Worm (Caenorhabditis elegans): ENCODE measurements around the gene acr-14.

The acr-14 gene

DNA sequence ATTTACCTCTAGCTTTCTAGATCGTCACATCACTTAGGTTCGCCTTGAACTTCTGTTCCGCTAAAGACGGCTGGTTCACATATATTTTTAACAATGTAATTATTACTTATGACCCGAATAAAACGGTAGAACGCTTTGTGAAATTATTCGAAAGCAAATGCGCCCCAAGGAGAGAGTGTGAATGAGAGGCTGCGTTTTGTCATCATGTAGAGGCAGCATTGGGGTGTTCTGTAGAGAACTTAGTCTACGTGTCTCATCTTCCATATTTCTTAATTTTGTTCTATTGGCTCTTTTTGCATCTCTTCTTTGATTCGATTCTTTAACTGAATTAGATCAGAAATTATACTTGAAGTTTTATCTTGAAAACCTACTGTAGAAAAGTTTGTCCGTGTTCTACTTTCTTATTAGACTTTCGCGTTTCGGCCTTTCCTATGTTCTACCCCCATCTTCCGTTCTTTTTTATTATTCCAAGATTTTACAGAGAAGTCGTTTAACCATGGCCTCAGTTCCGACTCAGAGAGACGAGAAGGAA lies 38.9 kb downstream of the acr-14 start, which contains the start of gene cdc-48.2:
TSS of gene cdc-48.2 (plus strand) at position 482 of the 532 bp plus-strand sequence.
- no peak for TF ChIP-seq hlh-26 (GFP tag; conservative IDR thresholded peaks at IDR 0.05)
- TF ChIP-seq Y53G8AR.9 (GFP tag; conservative IDR thresholded peaks at IDR 0.05), result no peak
- 0 out of 2 replicates have a peak, but pooled peaks have one; percentile 9 for TF ChIP-seq ceh-100 (GFP tag; IDR thresholded peaks at IDR 0.05)
- no peak for TF ChIP-seq cebp-1 (GFP tag; IDR thresholded peaks at IDR 0.05)
- TF ChIP-seq cebp-1 (tag; optimal IDR thresholded peaks at IDR 0.05), result peak; percentile 4
- TF ChIP-seq nhr-80 (tag; optimal IDR thresholded peaks at IDR 0.05), result peak; percentile 2
- TF ChIP-seq lin-40 (tag; optimal IDR thresholded peaks at IDR 0.05), result no peak
- TF ChIP-seq attf-5 (GFP tag; optimal IDR thresholded peaks at IDR 0.05), result peak; percentile 36
- 0 out of 2 replicates have a peak, but pooled peaks have one; percentile 17 for TF ChIP-seq rcor-1 (GFP tag; IDR thresholded peaks at IDR 0.05)
- TF ChIP-seq hmg-1.2 (GFP tag; IDR thresholded peaks at IDR 0.05), result 0 out of 2 replicates have a peak, but pooled peaks have one; percentile 14

DNA sequence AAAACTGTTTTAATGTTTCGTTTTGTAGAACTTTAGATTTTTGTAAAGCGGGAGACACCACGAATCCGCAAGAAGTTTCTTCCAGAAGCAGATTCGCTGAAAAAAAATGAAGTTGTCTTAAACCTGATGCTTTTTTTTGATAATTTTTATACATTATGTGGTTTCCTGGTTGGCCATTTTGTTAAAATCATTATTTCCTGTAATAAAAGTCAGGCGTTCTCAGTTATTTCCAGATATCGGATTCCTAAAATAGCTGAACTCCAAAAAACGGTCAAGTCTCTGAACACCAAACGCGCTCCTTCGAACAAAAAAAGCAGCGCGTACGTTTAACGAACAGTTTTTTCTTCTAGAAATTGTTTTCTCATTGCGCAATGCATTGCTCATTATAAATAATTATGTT lies 39.6 kb downstream of the acr-14 start:
- TF ChIP-seq lsl-1 (GFP tag; optimal IDR thresholded peaks at IDR 0.05) (peak; percentile 13), ceh-100 (GFP tag; IDR thresholded peaks at IDR 0.05) (peak; percentile 86), lag-1 (GFP tag; IDR thresholded peaks at IDR 0.05) (no peak), ceh-58 (GFP tag; IDR thresholded peaks at IDR 0.05) (no peak), egrh-3 (GFP tag; IDR thresholded peaks at IDR 0.05) (0 out of 2 replicates have a peak, but pooled peaks have one; percentile 9), K12H6.12 (tag; optimal IDR thresholded peaks at IDR 0.05) (peak; percentile 39), efl-1 (GFP tag; optimal IDR thresholded peaks at IDR 0.05) (peak; percentile 23), mcd-1 (GFP tag; IDR thresholded peaks at IDR 0.05) (peak; percentile 46; the same call in 1 of the 2 replicates), chd-7 (tag; optimal IDR thresholded peaks at IDR 0.05) (no peak), let-526 (GFP tag; IDR thresholded peaks at IDR 0.05) (no peak), zim-3 (tag; optimal IDR thresholded peaks at IDR 0.05) (no peak)

DNA sequence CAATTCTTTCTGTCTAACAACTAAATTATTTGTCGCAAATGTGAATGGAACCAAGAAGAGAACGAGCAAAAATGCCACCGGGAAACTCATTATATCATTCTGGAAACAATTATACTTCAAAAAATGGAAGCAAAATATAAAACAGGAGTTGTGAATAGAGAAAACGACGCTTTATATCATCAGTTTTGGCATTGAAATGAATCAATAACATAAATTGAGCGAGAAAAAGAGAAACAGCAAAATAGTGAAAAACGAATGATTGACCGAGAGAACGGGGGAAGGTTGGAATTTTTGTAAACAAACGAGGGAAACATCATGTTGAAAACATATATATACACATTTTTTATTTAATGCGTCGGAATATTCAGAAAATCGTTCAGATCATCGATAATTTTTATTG lies 40.2 kb downstream of the acr-14 start, which contains the start of gene ctns-1:
TSS of gene ctns-1 (minus strand) at position 101 of the 400 bp plus-strand sequence.
- TF ChIP-seq F23B12.7 (tag; optimal IDR thresholded peaks at IDR 0.05; ENCODE audit: insufficient read depth) (no peak), Y56A3A.18 (GFP tag; IDR thresholded peaks at IDR 0.05) (no peak), T26A5.8 (tag; optimal IDR thresholded peaks at IDR 0.05) (no peak), F33H1.4 (GFP tag; IDR thresholded peaks at IDR 0.05) (no peak), bed-1 (GFP tag; IDR thresholded peaks at IDR 0.05) (no peak), repo-1 (tag; optimal IDR thresholded peaks at IDR 0.05) (no peak), Y53G8AR.9 (GFP tag; conservative IDR thresholded peaks at IDR 0.05) (no peak), F37B4.10 (GFP tag; IDR thresholded peaks at IDR 0.05) (no peak), aptf-2 (GFP tag; conservative IDR thresholded peaks at IDR 0.05) (no peak), snpc-4 (GFP tag; optimal IDR thresholded peaks at IDR 0.05) (no peak), snpc-4 (tag; optimal IDR thresholded peaks at IDR 0.05) (no peak), C17E4.6 (GFP tag; IDR thresholded peaks at IDR 0.05) (no peak), akir-1 (GFP tag; optimal IDR thresholded peaks at IDR 0.05) (no peak), ztf-18 (tag; optimal IDR thresholded peaks at IDR 0.05) (no peak), nhr-120 (GFP tag; IDR thresholded peaks at IDR 0.05) (no peak)

DNA sequence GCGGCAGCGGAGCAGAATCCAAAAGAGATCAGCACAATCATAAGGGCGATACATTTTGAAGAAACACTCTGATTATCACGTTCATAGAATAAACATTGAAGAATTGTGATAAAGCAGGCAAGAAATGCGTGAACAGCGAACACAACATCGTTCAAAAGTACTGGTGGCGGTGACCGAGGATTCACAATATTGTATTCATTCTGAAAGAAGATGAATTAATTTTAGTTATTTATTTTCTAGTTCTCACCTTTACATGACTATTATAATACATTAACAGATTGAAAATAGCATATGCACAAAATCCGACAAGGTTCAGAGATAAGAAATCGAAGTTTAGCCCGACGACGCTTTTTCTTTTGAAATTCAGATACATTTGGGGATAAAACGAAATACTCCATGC lies 41.0 kb downstream of the acr-14 start:
- TF ChIP-seq F23B12.7 (tag; optimal IDR thresholded peaks at IDR 0.05; ENCODE audit: insufficient read depth) (no peak), repo-1 (tag; optimal IDR thresholded peaks at IDR 0.05) (peak; percentile 16)

Measured in whole organism, young adult.